Worm (Caenorhabditis elegans): Measurements from ENCODE around the gene str-81.

The str-81 gene

DNA sequence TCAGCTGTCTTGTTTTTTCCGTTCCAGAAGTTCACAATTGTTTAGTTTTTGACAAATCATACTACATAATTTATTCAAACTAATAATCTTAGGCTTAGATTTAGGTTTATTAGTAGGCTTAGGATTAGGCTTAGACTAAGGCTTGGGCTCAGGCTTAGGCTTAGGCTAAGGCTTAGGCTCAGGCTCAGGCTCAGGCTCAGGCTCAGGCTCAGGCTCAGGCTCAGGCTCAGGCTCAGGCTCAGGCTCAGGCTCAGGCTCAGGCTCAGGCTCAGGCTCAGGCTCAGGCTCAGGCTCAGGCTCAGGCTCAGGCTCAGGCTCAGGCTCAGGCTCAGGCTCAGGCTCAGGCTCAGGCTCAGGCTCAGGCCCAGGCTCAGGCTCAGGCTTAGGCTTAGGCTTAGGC is 21.9 kb downstream of the str-81 start:
- TF ChIP-seq ceh-36 (tag; optimal IDR thresholded peaks at IDR 0.05), result peak; percentile 20

DNA sequence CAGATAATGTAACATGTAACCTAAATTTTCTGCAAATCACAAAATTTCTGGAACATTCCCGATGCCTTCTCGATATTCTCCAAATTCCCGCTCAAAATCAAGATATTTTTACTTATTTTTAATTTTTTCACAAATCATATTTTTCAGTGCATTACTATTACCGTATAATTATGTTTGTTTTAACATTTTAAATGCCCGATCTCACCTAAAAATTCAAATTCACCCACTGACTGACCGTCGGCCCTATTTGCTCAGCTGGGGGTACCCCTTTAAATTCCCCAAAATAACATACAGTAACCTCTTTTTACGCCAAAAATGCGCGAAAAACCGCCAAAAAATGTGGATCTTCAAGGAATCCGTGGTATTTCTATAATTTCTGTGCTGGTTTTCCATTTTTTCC is 33.2 kb downstream of the str-81 start, which contains the start of gene oac-49:
TSS of gene oac-49 (plus strand) at position 301 of the 400 bp plus-strand sequence.
- TF ChIP-seq scrt-1 (GFP tag; IDR thresholded peaks at IDR 0.05) (no peak), hmg-4 (GFP tag; optimal IDR thresholded peaks at IDR 0.05) (no peak), tra-4 (tag; optimal IDR thresholded peaks at IDR 0.05) (no peak), hmbx-1 (tag; optimal IDR thresholded peaks at IDR 0.05) (no peak), tbx-11 (GFP tag; IDR thresholded peaks at IDR 0.05) (no peak), pes-1 (GFP tag; IDR thresholded peaks at IDR 0.05) (no peak), ets-7 (tag; optimal IDR thresholded peaks at IDR 0.05) (no peak), B0310.2 (tag; optimal IDR thresholded peaks at IDR 0.05) (no peak), tbx-37 (GFP tag; conservative IDR thresholded peaks at IDR 0.05) (no peak), ceh-36 (tag; optimal IDR thresholded peaks at IDR 0.05) (no peak), hnd-1 (tag; optimal IDR thresholded peaks at IDR 0.05) (no peak), aly-1 (tag; optimal IDR thresholded peaks at IDR 0.05) (no peak), ama-1 (optimal IDR thresholded peaks at IDR 0.05) (no peak), flt-1 (GFP tag; IDR thresholded peaks at IDR 0.05) (no peak), ceh-13 (GFP tag; optimal IDR thresholded peaks at IDR 0.05) (no peak)

DNA sequence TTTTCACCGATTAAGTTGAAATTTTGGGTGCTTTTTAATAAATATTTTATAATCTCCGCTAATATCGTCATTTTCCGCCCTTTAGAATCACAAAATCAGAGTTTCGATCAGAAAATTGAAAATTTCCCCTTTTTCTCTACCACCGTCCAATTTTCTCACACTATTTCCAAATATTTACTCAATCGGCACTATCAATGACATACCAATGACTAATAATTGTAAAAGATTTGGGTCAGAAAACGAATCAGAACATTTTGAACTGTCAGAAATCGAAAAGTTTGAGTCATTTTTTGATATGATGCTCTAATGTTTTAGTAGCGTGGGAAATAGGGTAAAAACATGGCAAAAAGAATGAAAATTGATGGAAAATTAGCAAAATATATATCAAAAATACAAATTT is 33.8 kb downstream of the str-81 start, which contains the start of gene srr-2:
TSS of gene srr-2 (minus strand) at position 73 of the 400 bp plus-strand sequence.
- TF ChIP-seq tbx-11 (GFP tag; IDR thresholded peaks at IDR 0.05) (no peak), ceh-36 (tag; optimal IDR thresholded peaks at IDR 0.05) (no peak), aly-1 (tag; optimal IDR thresholded peaks at IDR 0.05) (no peak), pes-1 (GFP tag; IDR thresholded peaks at IDR 0.05) (no peak), ama-1 (optimal IDR thresholded peaks at IDR 0.05) (no peak), hmg-4 (GFP tag; optimal IDR thresholded peaks at IDR 0.05) (no peak), B0310.2 (tag; optimal IDR thresholded peaks at IDR 0.05) (no peak), ceh-13 (GFP tag; optimal IDR thresholded peaks at IDR 0.05) (no peak), tbx-37 (GFP tag; conservative IDR thresholded peaks at IDR 0.05) (no peak), flt-1 (GFP tag; IDR thresholded peaks at IDR 0.05) (no peak), hnd-1 (tag; optimal IDR thresholded peaks at IDR 0.05) (no peak), hmbx-1 (tag; optimal IDR thresholded peaks at IDR 0.05) (no peak)

DNA sequence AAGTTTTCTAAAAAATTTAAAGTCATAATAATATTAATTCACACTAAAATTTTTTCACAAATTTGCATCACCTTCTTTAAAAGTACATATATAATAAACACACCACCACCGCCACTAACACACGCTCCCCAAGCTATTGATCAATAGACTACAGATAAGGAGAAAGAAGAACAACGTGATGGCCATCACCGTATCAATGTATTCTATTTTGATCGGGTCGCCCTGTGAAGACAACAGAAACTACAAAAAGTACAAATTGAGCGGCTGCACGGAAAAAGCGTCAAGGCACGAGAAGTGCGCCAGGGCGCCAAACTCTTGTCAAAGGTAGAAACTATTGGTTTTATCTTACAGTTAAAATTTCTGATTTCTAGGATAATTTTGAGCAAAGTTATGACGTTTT is 38.5 kb downstream of the str-81 start:
- TF ChIP-seq ama-1 (optimal IDR thresholded peaks at IDR 0.05) (no peak), ets-7 (tag; optimal IDR thresholded peaks at IDR 0.05) (no peak), scrt-1 (GFP tag; IDR thresholded peaks at IDR 0.05) (no peak), tbx-37 (GFP tag; conservative IDR thresholded peaks at IDR 0.05) (no peak), pes-1 (GFP tag; IDR thresholded peaks at IDR 0.05) (no peak), aly-1 (tag; optimal IDR thresholded peaks at IDR 0.05) (no peak), hnd-1 (tag; optimal IDR thresholded peaks at IDR 0.05) (no peak), B0310.2 (tag; optimal IDR thresholded peaks at IDR 0.05) (no peak), F13C5.2 (tag; optimal IDR thresholded peaks at IDR 0.05) (no peak), hmg-4 (GFP tag; optimal IDR thresholded peaks at IDR 0.05) (no peak), sea-1 (GFP tag; conservative IDR thresholded peaks at IDR 0.05) (no peak), ceh-13 (GFP tag; optimal IDR thresholded peaks at IDR 0.05) (no peak), ceh-36 (tag; optimal IDR thresholded peaks at IDR 0.05) (no peak), flt-1 (GFP tag; IDR thresholded peaks at IDR 0.05) (no peak), hmbx-1 (tag; optimal IDR thresholded peaks at IDR 0.05) (no peak), tbx-11 (GFP tag; IDR thresholded peaks at IDR 0.05) (no peak), tra-4 (tag; optimal IDR thresholded peaks at IDR 0.05) (no peak)

DNA sequence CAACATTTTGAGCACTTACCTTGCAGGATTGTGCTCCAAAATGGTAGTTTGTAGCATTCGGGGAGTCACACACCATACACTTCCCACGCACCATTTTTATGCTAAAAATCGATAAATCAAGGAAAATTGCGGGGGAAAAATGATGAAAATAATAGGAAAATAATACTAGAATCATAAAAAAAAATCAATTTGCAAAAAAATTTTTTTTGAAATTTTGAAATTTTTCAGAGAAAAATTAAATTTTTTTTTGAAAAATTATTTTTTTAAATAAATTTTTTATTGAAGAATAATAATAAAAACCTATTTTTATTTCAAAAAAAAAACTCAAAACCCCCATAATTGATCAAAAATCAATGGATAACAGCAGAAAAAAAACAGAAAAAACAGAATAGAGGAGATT is 39.1 kb downstream of the str-81 start, which contains the start of gene nhr-79:
TSS of gene nhr-79 (minus strand) at position 101 of the 400 bp plus-strand sequence.
- no peak for TF ChIP-seq pes-1 (GFP tag; IDR thresholded peaks at IDR 0.05)
- TF ChIP-seq hmbx-1 (tag; optimal IDR thresholded peaks at IDR 0.05), result no peak
- TF ChIP-seq scrt-1 (GFP tag; IDR thresholded peaks at IDR 0.05), result no peak
- TF ChIP-seq flt-1 (GFP tag; IDR thresholded peaks at IDR 0.05), result no peak
- no peak for TF ChIP-seq hmg-4 (GFP tag; optimal IDR thresholded peaks at IDR 0.05)
- no peak for TF ChIP-seq tra-4 (tag; optimal IDR thresholded peaks at IDR 0.05)
- no peak for TF ChIP-seq ceh-13 (GFP tag; optimal IDR thresholded peaks at IDR 0.05)
- no peak for TF ChIP-seq sea-1 (GFP tag; conservative IDR thresholded peaks at IDR 0.05)
- no peak for TF ChIP-seq ets-7 (tag; optimal IDR thresholded peaks at IDR 0.05)
- no peak for TF ChIP-seq F13C5.2 (tag; optimal IDR thresholded peaks at IDR 0.05)
- TF ChIP-seq aly-1 (tag; optimal IDR thresholded peaks at IDR 0.05), result no peak
- no peak for TF ChIP-seq tbx-11 (GFP tag; IDR thresholded peaks at IDR 0.05)
- TF ChIP-seq B0310.2 (tag; optimal IDR thresholded peaks at IDR 0.05), result no peak
- no peak for TF ChIP-seq hnd-1 (tag; optimal IDR thresholded peaks at IDR 0.05)
- TF ChIP-seq ceh-36 (tag; optimal IDR thresholded peaks at IDR 0.05), result no peak
- TF ChIP-seq ama-1 (optimal IDR thresholded peaks at IDR 0.05), result no peak
- TF ChIP-seq tbx-37 (GFP tag; conservative IDR thresholded peaks at IDR 0.05), result no peak

DNA sequence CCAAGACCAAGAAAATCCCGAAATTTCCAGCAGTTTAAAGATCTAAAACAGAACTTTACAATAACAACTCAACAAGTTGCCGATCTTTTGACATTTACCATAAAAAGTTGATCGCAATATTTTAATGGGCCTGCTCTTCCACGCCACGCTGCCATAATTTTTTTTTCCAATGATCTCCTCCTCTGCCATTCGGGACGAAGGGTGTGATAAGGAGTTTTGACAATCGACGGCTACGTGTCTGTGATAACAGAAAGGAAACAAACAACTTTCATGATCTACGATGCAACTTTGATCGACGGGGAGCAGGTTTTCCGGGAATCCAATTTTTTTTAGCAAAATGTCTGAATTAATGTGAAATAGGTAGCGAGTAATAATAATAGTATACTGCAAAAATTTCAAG is 44.0 kb downstream of the str-81 start:
- no peak for TF ChIP-seq hnd-1 (tag; optimal IDR thresholded peaks at IDR 0.05)
- TF ChIP-seq B0310.2 (tag; optimal IDR thresholded peaks at IDR 0.05), result no peak
- TF ChIP-seq aly-1 (tag; optimal IDR thresholded peaks at IDR 0.05), result no peak
- TF ChIP-seq flt-1 (GFP tag; IDR thresholded peaks at IDR 0.05), result no peak
- TF ChIP-seq tbx-11 (GFP tag; IDR thresholded peaks at IDR 0.05), result no peak
- no peak for TF ChIP-seq ets-7 (tag; optimal IDR thresholded peaks at IDR 0.05)

DNA sequence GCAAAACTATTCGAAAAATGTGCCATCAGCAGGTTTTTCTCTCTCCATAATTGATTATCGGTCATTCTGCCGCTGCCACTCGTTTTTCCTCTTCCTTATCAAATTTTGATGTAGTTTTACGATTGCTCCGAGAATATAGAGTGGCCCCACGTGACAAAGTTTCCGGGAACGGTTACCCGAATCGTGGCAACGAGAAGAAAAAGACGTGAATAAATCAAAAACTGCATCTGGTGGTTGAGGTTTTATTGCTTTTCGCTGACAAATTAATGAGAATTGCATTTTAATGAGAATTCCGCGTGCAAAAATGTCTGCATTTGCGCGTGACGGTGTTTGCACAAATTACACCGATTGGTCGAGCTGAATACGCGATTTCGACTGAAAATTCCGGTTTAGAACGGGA is 45.4 kb downstream of the str-81 start:
- TF ChIP-seq F13C5.2 (tag; optimal IDR thresholded peaks at IDR 0.05), result no peak
- no peak for TF ChIP-seq ets-7 (tag; optimal IDR thresholded peaks at IDR 0.05)
- no peak for TF ChIP-seq hnd-1 (tag; optimal IDR thresholded peaks at IDR 0.05)
- no peak for TF ChIP-seq pes-1 (GFP tag; IDR thresholded peaks at IDR 0.05)
- TF ChIP-seq sea-1 (GFP tag; conservative IDR thresholded peaks at IDR 0.05), result no peak
- no peak for TF ChIP-seq flt-1 (GFP tag; IDR thresholded peaks at IDR 0.05)
- TF ChIP-seq tbx-11 (GFP tag; IDR thresholded peaks at IDR 0.05), result no peak
- no peak for TF ChIP-seq aly-1 (tag; optimal IDR thresholded peaks at IDR 0.05)
- no peak for TF ChIP-seq scrt-1 (GFP tag; IDR thresholded peaks at IDR 0.05)
- no peak for TF ChIP-seq ceh-36 (tag; optimal IDR thresholded peaks at IDR 0.05)
- no peak for TF ChIP-seq tbx-37 (GFP tag; conservative IDR thresholded peaks at IDR 0.05)
- TF ChIP-seq ama-1 (optimal IDR thresholded peaks at IDR 0.05), result no peak
- no peak for TF ChIP-seq ceh-13 (GFP tag; optimal IDR thresholded peaks at IDR 0.05)
- no peak for TF ChIP-seq hmg-4 (GFP tag; optimal IDR thresholded peaks at IDR 0.05)
- TF ChIP-seq tra-4 (tag; optimal IDR thresholded peaks at IDR 0.05), result no peak
- no peak for TF ChIP-seq B0310.2 (tag; optimal IDR thresholded peaks at IDR 0.05)
